Worm (Caenorhabditis elegans) whole organism, late embryonic: ENCODE data around the gene Y110A2AL.1.

Source experiments
- T23F11.4 ChIP-seq: fragments of 200-800 bp; sonication (Bioruptor generic); optimal IDR thresholded peaks from 2 replicates; lab custom pipeline; 2018; ENCODE audit warnings: mild to moderate bottlenecking, missing genetic modification characterization, missing compliant biosample characterization
- ama-1 ChIP-seq: fragments of 150-350 bp; optimal IDR thresholded peaks from 2 replicates; lab custom pipeline; 2014
- ceh-48 ChIP-seq: sonication (generic microtip); optimal IDR thresholded peaks from 2 replicates; lab custom pipeline; 2016; ENCODE audit warnings: missing genetic modification characterization, inconsistent platforms, missing compliant biosample characterization
- dve-1 ChIP-seq: sonication (generic microtip); optimal IDR thresholded peaks from 2 replicates; lab custom pipeline; 2017; ENCODE audit warnings: antibody characterized with exemption, mild to moderate bottlenecking, missing genetic modification characterization, missing compliant biosample characterization
- hlh-8 ChIP-seq: sonication (generic microtip); optimal IDR thresholded peaks from 2 replicates; lab custom pipeline; 2016; ENCODE audit warnings: missing genotype, missing genetic modification characterization, missing compliant biosample characterization
- pha-4 ChIP-seq: fragments of 150-350 bp; optimal IDR thresholded peaks from 2 replicates; lab custom pipeline; 2018; ENCODE audit warnings: missing biosample characterization, missing genetic modification reagents, missing genetic modification characterization
- syd-9 ChIP-seq: sonication (generic microtip); optimal IDR thresholded peaks from 2 replicates; lab custom pipeline; 2016; ENCODE audit warnings: mild to moderate bottlenecking, missing genetic modification characterization, moderate library complexity, missing compliant biosample characterization
- tbx-2 ChIP-seq: sonication (generic microtip); optimal IDR thresholded peaks from 2 replicates; lab custom pipeline; 2016; ENCODE audit warnings: missing genetic modification characterization, missing compliant biosample characterization
- unc-3 ChIP-seq, 2 experiments: fragments of 200-800 bp in 1 of 2; sonication (Bioruptor generic) in 1 of 2; sonication (generic microtip) in 1 of 2; conservative IDR thresholded peaks in 1 of 2; optimal IDR thresholded peaks in 1 of 2; 2 replicates each; pipeline versions ENCODE4 v1.3.6 to Lab custom; 2016 to 2022; ENCODE audit warnings: missing compliant biosample characterization in 2 of 2, missing genetic modification characterization in 2 of 2, missing genetic modification reagents in 1 of 2

ce11 chrII:2836853-2837252, 38.0 kb upstream of the Y110A2AL.1 start, which contains the start of gene K12H6.7:
- no peak for TF ChIP-seq hlh-8 (tag; lab: Kevin White, UChicago)
- TF ChIP-seq syd-9 (tag; lab: Kevin White, UChicago), result no peak
- TF ChIP-seq ama-1 (lab: Kevin White, UChicago), result no peak
- TF ChIP-seq dve-1 (tag; lab: Kevin White, UChicago), result no peak
- TF ChIP-seq pha-4 (tag; lab: Kevin White, UChicago), result no peak
- no peak for TF ChIP-seq ceh-48 (tag; lab: Kevin White, UChicago)
- no peak for TF ChIP-seq T23F11.4
- TF ChIP-seq tbx-2, result no peak
- no peak for TF ChIP-seq unc-3 (GFP tag; conservative IDR thresholded peaks at IDR 0.05; lab: Robert Waterston, UW)
- no peak for TF ChIP-seq unc-3 (tag; optimal IDR thresholded peaks at IDR 0.05; lab: Kevin White, UChicago)
